Worm (Caenorhabditis elegans) whole organism, late embryonic: ENCODE measurements around the gene T01B7.9.
A peak's percentile ranks its signal among the peaks of the same experiment; 100 is the strongest.

ENCODE experiments used
- F13H6.1 ChIP-seq: sonication (generic microtip); optimal IDR thresholded peaks from 2 replicates; lab custom pipeline; 2016; ENCODE audit warnings: missing genetic modification characterization, missing compliant biosample characterization
- K02D7.2 ChIP-seq: sonication (generic microtip); optimal IDR thresholded peaks from 2 replicates; lab custom pipeline; 2017; ENCODE audit warnings: mild to moderate bottlenecking, missing genetic modification characterization, missing compliant biosample characterization
- Y22D7AL.16 ChIP-seq: sonication (generic microtip); optimal IDR thresholded peaks from 2 replicates; lab custom pipeline; 2016; ENCODE audit warnings: missing genetic modification characterization, missing compliant biosample characterization
- ahr-1 ChIP-seq: sonication (generic microtip); optimal IDR thresholded peaks from 2 replicates; lab custom pipeline; 2016; ENCODE audit warnings: missing genetic modification characterization, missing compliant biosample characterization
- ceh-19 ChIP-seq: fragments of 200-800 bp; sonication (Bioruptor generic); optimal IDR thresholded peaks from 2 replicates; lab custom pipeline; 2018; ENCODE audit warnings: mild to moderate bottlenecking, missing genetic modification characterization, missing compliant biosample characterization
- ceh-22 ChIP-seq: sonication (generic microtip); optimal IDR thresholded peaks from 2 replicates; lab custom pipeline; 2017; ENCODE audit warnings: missing biosample characterization, missing genetic modification characterization
- ceh-24 ChIP-seq: sonication (generic microtip); optimal IDR thresholded peaks from 2 replicates; lab custom pipeline; 2016; ENCODE audit warnings: mild to moderate bottlenecking, missing genetic modification characterization, missing compliant biosample characterization
- ceh-30 ChIP-seq: fragments of 150-350 bp; optimal IDR thresholded peaks from 2 replicates; lab custom pipeline; 2014; ENCODE audit warnings: missing biosample characterization, missing genetic modification characterization
- ceh-31 ChIP-seq: sonication (generic microtip); optimal IDR thresholded peaks from 2 replicates; lab custom pipeline; 2016; ENCODE audit warnings: missing genetic modification characterization, missing compliant biosample characterization
- ceh-34 ChIP-seq: sonication (generic microtip); optimal IDR thresholded peaks from 2 replicates; lab custom pipeline; 2016; ENCODE audit warnings: mild to moderate bottlenecking, missing genetic modification characterization, missing compliant biosample characterization
- elt-2 ChIP-seq: sonication (generic microtip); optimal IDR thresholded peaks from 2 replicates; lab custom pipeline; 2016; ENCODE audit warnings: missing genetic modification reagents, missing genetic modification characterization, missing compliant biosample characterization
- fax-1 ChIP-seq: sonication (generic microtip); optimal IDR thresholded peaks from 2 replicates; lab custom pipeline; 2016; ENCODE audit warnings: missing genotype, missing genetic modification characterization, missing compliant biosample characterization
- fkh-6 ChIP-seq: sonication (generic microtip); optimal IDR thresholded peaks from 2 replicates; lab custom pipeline; 2016; ENCODE audit warnings: missing genetic modification characterization, missing compliant biosample characterization
- gmeb-2 ChIP-seq: sonication (generic microtip); optimal IDR thresholded peaks from 2 replicates; lab custom pipeline; 2016; ENCODE audit warnings: missing genetic modification characterization, inconsistent platforms, missing compliant biosample characterization
- hlh-13 ChIP-seq: fragments of 200-800 bp; sonication (Bioruptor generic); optimal IDR thresholded peaks from 2 replicates; lab custom pipeline; 2018; ENCODE audit warnings: mild to moderate bottlenecking, missing genetic modification characterization, missing compliant biosample characterization
- hlh-30 ChIP-seq: sonication (generic microtip); optimal IDR thresholded peaks from 2 replicates; lab custom pipeline; 2017; ENCODE audit warnings: antibody characterized with exemption, missing genetic modification characterization, missing compliant biosample characterization; ENCODE audit not compliant: insufficient read depth
- hlh-6 ChIP-seq: sonication (generic microtip); optimal IDR thresholded peaks from 2 replicates; lab custom pipeline; 2016; ENCODE audit warnings: missing genotype, missing genetic modification characterization, missing compliant biosample characterization
- lim-6 ChIP-seq: sonication (generic microtip); optimal IDR thresholded peaks from 2 replicates; lab custom pipeline; 2016; ENCODE audit warnings: missing genetic modification characterization, missing compliant biosample characterization
- lin-11 ChIP-seq: fragments of 200-800 bp; sonication (Bioruptor generic); optimal IDR thresholded peaks from 2 replicates; lab custom pipeline; 2018; ENCODE audit warnings: mild to moderate bottlenecking, missing genetic modification characterization, missing compliant biosample characterization
- madf-2 ChIP-seq: sonication (generic microtip); optimal IDR thresholded peaks from 2 replicates; lab custom pipeline; 2017; ENCODE audit warnings: missing genetic modification characterization, missing compliant biosample characterization
- nhr-232 ChIP-seq: sonication (generic microtip); optimal IDR thresholded peaks from 2 replicates; lab custom pipeline; 2016; ENCODE audit warnings: missing genetic modification characterization, missing compliant biosample characterization
- npax-4 ChIP-seq: sonication (generic microtip); optimal IDR thresholded peaks from 2 replicates; lab custom pipeline; 2016; ENCODE audit warnings: missing genetic modification characterization, missing compliant biosample characterization
- odd-2 ChIP-seq: sonication (generic microtip); optimal IDR thresholded peaks from 2 replicates; lab custom pipeline; 2017; ENCODE audit warnings: antibody characterized with exemption, mild to moderate bottlenecking, missing genetic modification characterization, missing compliant biosample characterization
- pag-3 ChIP-seq: sonication (generic microtip); optimal IDR thresholded peaks from 2 replicates; lab custom pipeline; 2016; ENCODE audit warnings: missing compliant biosample characterization, missing genetic modification characterization, borderline replicate concordance
- pax-1 ChIP-seq: fragments of 150-350 bp; optimal IDR thresholded peaks from 2 replicates; lab custom pipeline; 2014; ENCODE audit warnings: missing biosample characterization, missing genetic modification characterization
- pqm-1 ChIP-seq: sonication (generic microtip); optimal IDR thresholded peaks from 2 replicates; lab custom pipeline; 2016; ENCODE audit warnings: missing genetic modification characterization, missing compliant biosample characterization
- pros-1 ChIP-seq: fragments of 150-350 bp; optimal IDR thresholded peaks from 2 replicates; lab custom pipeline; 2014; ENCODE audit warnings: missing biosample characterization, missing genetic modification reagents, missing genetic modification characterization
- ref-2 ChIP-seq: sonication (generic microtip); optimal IDR thresholded peaks from 2 replicates; lab custom pipeline; 2016; ENCODE audit warnings: missing genetic modification characterization, missing compliant biosample characterization
- sox-2 ChIP-seq: fragments of 200-800 bp; sonication (Bioruptor generic); IDR thresholded peaks from 2 replicates; pipeline ENCODE4 v1.3.6; 2022; ENCODE audit warnings: missing genetic modification reagents, missing genetic modification characterization, missing compliant biosample characterization
- sox-4 ChIP-seq: sonication (generic microtip); optimal IDR thresholded peaks from 2 replicates; lab custom pipeline; 2017; ENCODE audit warnings: mild to moderate bottlenecking, missing genetic modification characterization, inconsistent platforms, missing compliant biosample characterization
- tbx-7 ChIP-seq: sonication (generic microtip); optimal IDR thresholded peaks from 2 replicates; lab custom pipeline; 2016; ENCODE audit warnings: missing genotype, missing genetic modification characterization, missing compliant biosample characterization
- ttx-3 ChIP-seq: sonication (generic microtip); optimal IDR thresholded peaks from 2 replicates; lab custom pipeline; 2016; ENCODE audit warnings: missing genetic modification reagents, missing genetic modification characterization, missing compliant biosample characterization
- unc-55 ChIP-seq: sonication (generic microtip); optimal IDR thresholded peaks from 2 replicates; lab custom pipeline; 2017; ENCODE audit warnings: missing biosample characterization, missing genetic modification reagents, missing genetic modification characterization

Gene T01B7.9

DNA sequence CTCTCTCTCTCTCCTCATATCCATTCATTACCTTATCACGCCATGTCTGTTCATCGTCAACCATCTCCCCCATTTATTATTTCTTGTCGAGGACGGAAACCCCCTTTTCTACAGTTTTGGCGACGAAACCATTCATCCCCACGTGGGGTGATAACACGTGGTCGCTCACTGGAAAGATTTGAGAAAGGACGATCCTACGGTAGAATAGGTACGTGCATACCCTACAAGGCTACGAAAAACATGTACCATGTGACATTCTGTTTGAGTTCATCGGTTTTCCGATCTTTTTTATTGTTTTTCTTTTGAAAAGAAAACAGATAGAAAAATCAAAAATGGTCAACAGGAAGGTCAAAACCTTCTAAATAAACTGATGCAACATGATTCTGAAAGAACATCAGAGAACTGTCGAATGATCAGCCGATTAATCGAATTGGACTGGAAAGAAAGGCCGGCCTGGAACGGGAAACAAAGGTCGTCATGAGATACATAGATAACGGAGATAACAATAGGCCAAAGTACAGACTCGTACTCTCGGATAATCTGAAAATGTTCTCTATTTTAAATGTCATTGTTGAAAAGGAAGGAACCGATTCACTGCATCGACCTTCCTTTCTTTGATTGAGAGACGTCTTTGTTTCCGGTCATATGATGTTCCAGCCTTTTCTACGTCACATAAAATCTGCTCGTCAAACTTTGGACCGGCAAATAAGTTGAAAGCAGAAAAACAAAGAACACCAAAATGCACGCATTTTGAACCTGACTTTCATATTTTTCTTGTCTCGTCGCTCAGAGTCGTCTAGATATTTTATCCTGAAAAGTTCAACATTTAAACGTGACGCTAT lies 15.6 kb upstream of the T01B7.9 start:
- TF ChIP-seq ceh-24 (tag; lab: Kevin White, UChicago) (no peak), hlh-30 (tag; lab: Kevin White, UChicago) (no peak), lim-6 (tag; lab: Kevin White, UChicago) (no peak), pqm-1 (no peak), npax-4 (tag; lab: Kevin White, UChicago) (no peak), nhr-232 (tag; lab: Kevin White, UChicago) (no peak), ttx-3 (no peak), ahr-1 (no peak), madf-2 (tag; lab: Kevin White, UChicago) (no peak), pag-3 (tag; lab: Kevin White, UChicago) (no peak), ceh-22 (tag; lab: Kevin White, UChicago) (no peak), sox-4 (tag; lab: Kevin White, UChicago) (no peak), gmeb-2 (tag; lab: Kevin White, UChicago) (no peak), odd-2 (tag; lab: Kevin White, UChicago) (no peak)

ce11 chrII:8741277-8741676 lies 14.7 kb upstream of the T01B7.9 start:
- TF ChIP-seq nhr-232 (tag; lab: Kevin White, UChicago) (no peak), hlh-30 (tag; lab: Kevin White, UChicago) (peak; percentile 35)

- TF ChIP-seq elt-2 (tag; lab: Kevin White, UChicago) (peak; percentile 95), F13H6.1 (tag; lab: Kevin White, UChicago) (no peak)
- TF ChIP-seq, all 69 proteins: peak for 1
Measured at ce11 chrII:8740326-8740949, 13.8 kb upstream of the T01B7.9 start.

DNA sequence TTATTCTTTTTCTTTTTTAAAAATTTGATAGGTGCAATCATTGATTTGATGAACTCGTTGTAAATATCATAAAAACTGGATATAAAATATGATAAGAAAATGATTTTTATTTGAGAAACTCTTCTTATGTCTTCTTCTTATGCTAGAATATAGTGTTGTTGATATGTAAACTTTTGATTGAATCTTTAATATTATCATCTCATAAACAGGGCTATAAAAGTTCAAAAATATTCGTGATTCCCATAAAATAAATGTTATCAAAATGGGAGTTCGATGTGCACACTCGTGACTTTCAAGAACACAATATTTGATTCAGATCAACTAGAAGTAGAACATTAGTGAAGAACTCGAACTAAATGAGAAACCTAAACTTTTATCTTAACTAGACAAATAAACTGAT lies 12.4 kb upstream of the T01B7.9 start:
- TF ChIP-seq sox-2 (GFP tag; lab: Robert Waterston, UW) (no peak), fkh-6 (tag; lab: Kevin White, UChicago) (no peak), ceh-34 (tag; lab: Kevin White, UChicago) (no peak), lin-11 (no peak), unc-55 (GFP tag; lab: Kevin White, UChicago) (no peak), ref-2 (tag; lab: Kevin White, UChicago) (no peak), pros-1 (tag; lab: Kevin White, UChicago) (no peak), pqm-1 (no peak), ceh-31 (tag; lab: Kevin White, UChicago) (no peak), F13H6.1 (tag; lab: Kevin White, UChicago) (no peak), ceh-24 (tag; lab: Kevin White, UChicago) (no peak), lim-6 (tag; lab: Kevin White, UChicago) (no peak), nhr-232 (tag; lab: Kevin White, UChicago) (no peak), ttx-3 (no peak), odd-2 (tag; lab: Kevin White, UChicago) (no peak)

ce11 chrII:8738244-8738643 lies 11.6 kb upstream of the T01B7.9 start:
- TF ChIP-seq elt-2 (tag; lab: Kevin White, UChicago), result peak; percentile 23
- no peak for TF ChIP-seq odd-2 (tag; lab: Kevin White, UChicago)

DNA sequence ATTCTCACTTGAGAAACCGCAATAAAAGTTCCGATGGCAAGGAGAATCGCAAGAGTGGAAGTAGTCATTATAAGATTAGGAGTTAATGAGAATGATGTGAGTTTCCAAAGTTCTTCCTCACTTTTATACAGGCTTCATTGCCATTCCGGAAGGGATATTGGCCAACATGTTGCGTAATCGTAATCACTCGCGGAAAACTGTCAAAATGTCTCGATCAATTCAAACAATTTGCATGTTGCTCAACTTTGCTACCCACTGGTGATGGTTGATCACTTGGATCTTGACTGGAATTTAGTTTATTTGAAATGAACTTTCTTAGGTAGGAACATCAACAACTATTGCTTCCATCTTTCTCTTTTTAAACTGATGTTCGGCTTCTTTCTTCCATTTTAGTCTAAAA lies 10.9 kb upstream of the T01B7.9 start, which contains the start of gene idpb-4:
Gene idpb-4 (minus strand): TSS at position 101 of the 400 bp plus-strand sequence.
- no peak for TF ChIP-seq K02D7.2 (tag; lab: Kevin White, UChicago)
- no peak for TF ChIP-seq Y22D7AL.16 (tag; lab: Kevin White, UChicago)
- TF ChIP-seq ceh-19, result no peak
- no peak for TF ChIP-seq ttx-3
- TF ChIP-seq tbx-7, result no peak
- TF ChIP-seq hlh-13 (GFP tag; lab: Kevin White, UChicago), result no peak
- TF ChIP-seq pax-1, result no peak
- no peak for TF ChIP-seq hlh-6 (tag; lab: Kevin White, UChicago)
- no peak for TF ChIP-seq ceh-30 (tag; lab: Kevin White, UChicago)
- TF ChIP-seq pag-3 (tag; lab: Kevin White, UChicago), result no peak
- no peak for TF ChIP-seq fax-1 (tag; lab: Kevin White, UChicago)
